Worm (Caenorhabditis elegans) whole organism, L4 larva: ENCODE results near the gene str-182.

Experiments
- ceh-44 ChIP-seq: fragments of 200-800 bp; sonication (Bioruptor generic); IDR thresholded peaks from 2 replicates; pipeline ENCODE4 v1.3.6; 2022; ENCODE audit warnings: missing genetic modification reagents, missing genetic modification characterization, missing compliant biosample characterization
- nhr-237 ChIP-seq: sonication (generic microtip); optimal IDR thresholded peaks from 2 replicates; lab custom pipeline; 2017; ENCODE audit warnings: missing biosample characterization, missing genetic modification characterization
- unc-62 ChIP-seq, 3 experiments: fragments of 150-350 bp in 1 of 3; sonication (generic microtip); optimal IDR thresholded peaks in 2 of 3; peaks in 1 of 3; 1 replicate in 1 of 3; 2 replicates in 2 of 3; lab custom pipeline; 2014 to 2017; ENCODE audit warnings: missing biosample characterization in 3 of 3, missing genetic modification characterization in 3 of 3, missing genetic modification reagents in 3 of 3, missing genotype in 1 of 3
- zag-1 ChIP-seq: fragments of 150-350 bp; optimal IDR thresholded peaks from 2 replicates; lab custom pipeline; 2014; ENCODE audit warnings: missing biosample characterization, missing genetic modification characterization

- TF ChIP-seq nhr-237, result no peak
- no peak for TF ChIP-seq ceh-44
- peak in 1 of 2 experiments; percentile 99 for TF ChIP-seq unc-62 (GFP tag; optimal IDR thresholded peaks at IDR 0.05 in 1 of 2; lab: Kevin White, UChicago)
- no peak for TF ChIP-seq unc-62 (tag; optimal IDR thresholded peaks at IDR 0.05; lab: Kevin White, UChicago)
- TF ChIP-seq zag-1 (tag; lab: Kevin White, UChicago), result no peak
Measured at ce11 chrV:10273837-10274236, 40.6 kb upstream of the str-182 start.
